Worm (Caenorhabditis elegans): ENCODE measurements around the gene exc-13.

DNA sequence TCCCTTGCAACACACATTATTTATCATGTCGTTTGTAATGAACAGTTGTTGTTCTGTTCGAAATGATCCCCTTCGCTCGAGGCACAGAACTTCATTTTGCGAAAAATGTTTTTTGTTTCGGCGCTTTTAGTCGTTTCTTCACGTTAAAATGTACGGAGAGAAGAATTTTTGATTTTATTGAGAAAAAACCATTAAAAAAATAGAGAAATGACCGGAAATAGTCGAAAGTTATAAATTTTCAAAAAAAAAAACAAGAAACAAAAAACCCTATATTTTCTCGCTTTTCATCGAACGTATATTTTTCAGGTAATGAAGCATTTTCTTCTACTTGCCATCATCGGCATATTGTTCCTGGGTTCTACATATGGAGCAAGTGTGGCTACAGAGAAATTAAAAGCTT is 32.8 kb upstream of the exc-13 start, which contains the start of gene F10G2.1:
- TF ChIP-seq flt-1 (GFP tag; IDR thresholded peaks at IDR 0.05) (no peak), ref-1 (GFP tag; conservative IDR thresholded peaks at IDR 0.05) (no peak), T22C8.4 (GFP tag; IDR thresholded peaks at IDR 0.05) (no peak)

All from whole organism, midembryonic.